Worm (Caenorhabditis elegans) whole organism, late embryonic: ENCODE data around the gene B0361.9.
A peak's percentile ranks its signal among the peaks of the same experiment; 100 is the strongest.

Source experiments
- C08G9.2 ChIP-seq: sonication (generic microtip); optimal IDR thresholded peaks from 2 replicates; lab custom pipeline; 2016; ENCODE audit warnings: mild to moderate bottlenecking, missing genetic modification characterization, moderate library complexity, missing compliant biosample characterization
- K09A11.1 ChIP-seq: sonication (generic microtip); optimal IDR thresholded peaks from 2 replicates; lab custom pipeline; 2017; ENCODE audit warnings: antibody characterized with exemption, mild to moderate bottlenecking, missing genetic modification characterization, missing compliant biosample characterization; ENCODE audit not compliant: insufficient read depth
- T23F11.4 ChIP-seq: fragments of 200-800 bp; sonication (Bioruptor generic); optimal IDR thresholded peaks from 2 replicates; lab custom pipeline; 2018; ENCODE audit warnings: mild to moderate bottlenecking, missing genetic modification characterization, missing compliant biosample characterization
- Y22D7AL.16 ChIP-seq: sonication (generic microtip); optimal IDR thresholded peaks from 2 replicates; lab custom pipeline; 2016; ENCODE audit warnings: missing genetic modification characterization, missing compliant biosample characterization
- ceh-14 ChIP-seq: sonication (generic microtip); optimal IDR thresholded peaks from 2 replicates; lab custom pipeline; 2016; ENCODE audit warnings: missing genotype, missing genetic modification characterization, missing compliant biosample characterization
- ceh-22 ChIP-seq: sonication (generic microtip); optimal IDR thresholded peaks from 2 replicates; lab custom pipeline; 2017; ENCODE audit warnings: missing biosample characterization, missing genetic modification characterization
- ceh-34 ChIP-seq: sonication (generic microtip); optimal IDR thresholded peaks from 2 replicates; lab custom pipeline; 2016; ENCODE audit warnings: mild to moderate bottlenecking, missing genetic modification characterization, missing compliant biosample characterization
- ceh-45 ChIP-seq: fragments of 200-800 bp; sonication (Bioruptor generic); IDR thresholded peaks from 2 replicates; pipeline ENCODE4 v1.3.6; 2022; ENCODE audit warnings: missing genetic modification reagents, missing genetic modification characterization, missing compliant biosample characterization
- ceh-48 ChIP-seq: sonication (generic microtip); optimal IDR thresholded peaks from 2 replicates; lab custom pipeline; 2016; ENCODE audit warnings: missing genetic modification characterization, inconsistent platforms, missing compliant biosample characterization
- ceh-6 ChIP-seq: fragments of 200-800 bp; sonication (Bioruptor generic); optimal IDR thresholded peaks from 2 replicates; lab custom pipeline; 2018; ENCODE audit warnings: mild to moderate bottlenecking, missing genetic modification characterization, missing compliant biosample characterization
- ceh-9 ChIP-seq: sonication (generic microtip); optimal IDR thresholded peaks from 2 replicates; lab custom pipeline; 2016; ENCODE audit warnings: mild to moderate bottlenecking, missing genetic modification characterization, inconsistent platforms, missing compliant biosample characterization
- che-1 ChIP-seq: sonication (generic microtip); optimal IDR thresholded peaks from 2 replicates; lab custom pipeline; 2016; ENCODE audit warnings: mild to moderate bottlenecking, missing genetic modification characterization, missing compliant biosample characterization
- elt-2 ChIP-seq: sonication (generic microtip); optimal IDR thresholded peaks from 2 replicates; lab custom pipeline; 2016; ENCODE audit warnings: missing genetic modification reagents, missing genetic modification characterization, missing compliant biosample characterization
- elt-4 ChIP-seq: sonication (generic microtip); optimal IDR thresholded peaks from 2 replicates; lab custom pipeline; 2016; ENCODE audit warnings: missing genetic modification characterization, missing compliant biosample characterization
- eyg-1 ChIP-seq: sonication (generic microtip); optimal IDR thresholded peaks from 2 replicates; lab custom pipeline; 2016; ENCODE audit warnings: missing genotype, missing genetic modification characterization, missing compliant biosample characterization
- hlh-6 ChIP-seq: sonication (generic microtip); optimal IDR thresholded peaks from 2 replicates; lab custom pipeline; 2016; ENCODE audit warnings: missing genotype, missing genetic modification characterization, missing compliant biosample characterization
- lin-11 ChIP-seq: fragments of 200-800 bp; sonication (Bioruptor generic); optimal IDR thresholded peaks from 2 replicates; lab custom pipeline; 2018; ENCODE audit warnings: mild to moderate bottlenecking, missing genetic modification characterization, missing compliant biosample characterization
- nfya-1 ChIP-seq: sonication (generic microtip); optimal IDR thresholded peaks from 2 replicates; lab custom pipeline; 2017; ENCODE audit warnings: missing genetic modification characterization, mild to moderate bottlenecking, missing compliant biosample characterization, antibody characterized with exemption, moderate library complexity
- nhr-11 ChIP-seq: fragments of 150-350 bp; optimal IDR thresholded peaks from 2 replicates; lab custom pipeline; 2014; ENCODE audit warnings: missing biosample characterization, missing genetic modification characterization
- nhr-232 ChIP-seq: sonication (generic microtip); optimal IDR thresholded peaks from 2 replicates; lab custom pipeline; 2016; ENCODE audit warnings: missing genetic modification characterization, missing compliant biosample characterization
- pag-3 ChIP-seq: sonication (generic microtip); optimal IDR thresholded peaks from 2 replicates; lab custom pipeline; 2016; ENCODE audit warnings: missing compliant biosample characterization, missing genetic modification characterization, borderline replicate concordance
- pax-1 ChIP-seq: fragments of 150-350 bp; optimal IDR thresholded peaks from 2 replicates; lab custom pipeline; 2014; ENCODE audit warnings: missing biosample characterization, missing genetic modification characterization
- pqm-1 ChIP-seq: sonication (generic microtip); optimal IDR thresholded peaks from 2 replicates; lab custom pipeline; 2016; ENCODE audit warnings: missing genetic modification characterization, missing compliant biosample characterization
- pros-1 ChIP-seq: fragments of 150-350 bp; optimal IDR thresholded peaks from 2 replicates; lab custom pipeline; 2014; ENCODE audit warnings: missing biosample characterization, missing genetic modification reagents, missing genetic modification characterization
- sdc-2 ChIP-seq: sonication (generic microtip); optimal IDR thresholded peaks from 2 replicates; lab custom pipeline; 2016; ENCODE audit warnings: missing genotype, missing genetic modification characterization, missing compliant biosample characterization
- sox-2 ChIP-seq: fragments of 200-800 bp; sonication (Bioruptor generic); IDR thresholded peaks from 2 replicates; pipeline ENCODE4 v1.3.6; 2022; ENCODE audit warnings: missing genetic modification reagents, missing genetic modification characterization, missing compliant biosample characterization
- syd-9 ChIP-seq: sonication (generic microtip); optimal IDR thresholded peaks from 2 replicates; lab custom pipeline; 2016; ENCODE audit warnings: mild to moderate bottlenecking, missing genetic modification characterization, moderate library complexity, missing compliant biosample characterization
- tbx-2 ChIP-seq: sonication (generic microtip); optimal IDR thresholded peaks from 2 replicates; lab custom pipeline; 2016; ENCODE audit warnings: missing genetic modification characterization, missing compliant biosample characterization
- unc-3 ChIP-seq, 2 experiments: fragments of 200-800 bp in 1 of 2; sonication (Bioruptor generic) in 1 of 2; sonication (generic microtip) in 1 of 2; conservative IDR thresholded peaks in 1 of 2; optimal IDR thresholded peaks in 1 of 2; 2 replicates each; pipeline versions ENCODE4 v1.3.6 to Lab custom; 2016 to 2022; ENCODE audit warnings: missing compliant biosample characterization in 2 of 2, missing genetic modification characterization in 2 of 2, missing genetic modification reagents in 1 of 2
- unc-42 ChIP-seq: sonication (generic microtip); optimal IDR thresholded peaks from 2 replicates; lab custom pipeline; 2016; ENCODE audit warnings: missing genotype, missing genetic modification characterization, missing compliant biosample characterization
- unc-55 ChIP-seq: sonication (generic microtip); optimal IDR thresholded peaks from 2 replicates; lab custom pipeline; 2017; ENCODE audit warnings: missing biosample characterization, missing genetic modification reagents, missing genetic modification characterization
- unc-86 ChIP-seq: sonication (generic microtip); optimal IDR thresholded peaks from 2 replicates; lab custom pipeline; 2016; ENCODE audit warnings: missing genetic modification characterization, missing compliant biosample characterization

Gene B0361.9

ce11 chrIII:7293075-7293684 lies 6.3 kb downstream of the B0361.9 start, which contains the start of gene cwf-19L2:
TSS of gene cwf-19L2 (plus strand) at chrIII:7293634.
- TF ChIP-seq C08G9.2 (tag; lab: Kevin White, UChicago) (no peak), syd-9 (tag; lab: Kevin White, UChicago) (no peak), unc-86 (no peak), tbx-2 (no peak), nhr-11 (no peak), sox-2 (GFP tag; lab: Robert Waterston, UW) (no peak), nhr-232 (tag; lab: Kevin White, UChicago) (no peak), ceh-34 (tag; lab: Kevin White, UChicago) (no peak), ceh-6 (GFP tag; lab: Kevin White, UChicago) (no peak), unc-3 (GFP tag; conservative IDR thresholded peaks at IDR 0.05; lab: Robert Waterston, UW) (no peak), unc-3 (tag; optimal IDR thresholded peaks at IDR 0.05; lab: Kevin White, UChicago) (no peak), K09A11.1 (no peak), elt-2 (tag; lab: Kevin White, UChicago) (no peak), elt-4 (tag; lab: Kevin White, UChicago) (no peak), pag-3 (tag; lab: Kevin White, UChicago) (no peak), eyg-1 (tag; lab: Kevin White, UChicago) (no peak), ceh-48 (tag; lab: Kevin White, UChicago) (no peak), pax-1 (tag; lab: Kevin White, UChicago) (no peak), T23F11.4 (GFP tag; lab: Kevin White, UChicago) (no peak), ceh-22 (tag; lab: Kevin White, UChicago) (no peak)

- peak; percentile 10 for TF ChIP-seq unc-55
- TF ChIP-seq ceh-45 (GFP tag; lab: Robert Waterston, UW): no peak
These were observed 6.9 kb downstream of the B0361.9 start for ce11 chrIII:7292569-7292968.

- TF ChIP-seq elt-4 (tag; lab: Kevin White, UChicago) (no peak), unc-42 (tag; lab: Kevin White, UChicago) (peak; percentile 48), sox-2 (GFP tag; lab: Robert Waterston, UW) (no peak)
- TF ChIP-seq, all 69 proteins: peak for 1
These were observed 8.2 kb downstream of the B0361.9 start for ce11 chrIII:7291216-7291615.

- TF ChIP-seq unc-3 (GFP tag; conservative IDR thresholded peaks at IDR 0.05; lab: Robert Waterston, UW) (no peak), unc-3 (tag; optimal IDR thresholded peaks at IDR 0.05; lab: Kevin White, UChicago) (no peak), ceh-9 (no peak), che-1 (tag; lab: Kevin White, UChicago) (no peak), ceh-14 (tag; lab: Kevin White, UChicago) (no peak), pqm-1 (tag; lab: Kevin White, UChicago) (no peak), Y22D7AL.16 (tag; lab: Kevin White, UChicago) (no peak), sdc-2 (tag; lab: Kevin White, UChicago) (no peak)
These were observed 9.0 kb downstream of the B0361.9 start, which contains the start of gene algn-11 for ce11 chrIII:7290462-7290861. TSS of gene algn-11 (minus strand) at chrIII:7290562.

- no peak for TF ChIP-seq hlh-6 (tag; lab: Kevin White, UChicago)
- no peak for TF ChIP-seq lin-11 (tag; lab: Kevin White, UChicago)
- no peak for TF ChIP-seq sdc-2 (tag; lab: Kevin White, UChicago)
- TF ChIP-seq pros-1 (tag; lab: Kevin White, UChicago): no peak
- no peak for TF ChIP-seq nfya-1 (tag; lab: Kevin White, UChicago)
These were observed 11.9 kb downstream of the B0361.9 start, which contains the start of gene ykt-6 for ce11 chrIII:7287503-7287902. TSS of gene ykt-6 (minus strand) at chrIII:7287603.
